Fruit fly (Drosophila melanogaster): ENCODE measurements around the gene CG11226.

CG11226 gene

dm6 chr3L:22847679-22848118, 10.8 kb downstream of the CG11226 start (continued):
- peak; percentile 54; the same call in 2 of the 3 replicates for TF ChIP-seq so (GFP tag; IDR thresholded peaks at IDR 0.05)
- TF ChIP-seq HmgZ (tag; optimal IDR thresholded peaks at IDR 0.05): peak; percentile 13
- peak; percentile 94 for TF ChIP-seq ato (GFP tag; IDR thresholded peaks at IDR 0.05; ENCODE audit: partially characterized antibody)
- TF ChIP-seq dimm (GFP tag; IDR thresholded peaks at IDR 0.05): no peak
- TF ChIP-seq CG31365 (tag; optimal IDR thresholded peaks at IDR 0.05): peak; percentile 22
- peak; percentile 33; the same call in 1 of the 2 replicates for TF ChIP-seq sob (GFP tag; IDR thresholded peaks at IDR 0.05)
- TF ChIP-seq zen2 (GFP tag; IDR thresholded peaks at IDR 0.05; ENCODE audit: partially characterized antibody): peak; percentile 89; the same call in 2 of the 3 replicates
- no peak for TF ChIP-seq cg (GFP tag; optimal IDR thresholded peaks at IDR 0.05)
- no peak for TF ChIP-seq CG8290 (GFP tag; optimal IDR thresholded peaks at IDR 0.05)
- TF ChIP-seq CG8290 (tag; optimal IDR thresholded peaks at IDR 0.05): peak in 1 of 2 experiments; percentile 31
- no peak for TF ChIP-seq CG12942 (GFP tag; optimal IDR thresholded peaks at IDR 0.05)
- TF ChIP-seq hbn (GFP tag; IDR thresholded peaks at IDR 0.05; ENCODE audit: partially characterized antibody): peak; percentile 62; the same call in 1 of the 2 replicates
- no peak for TF ChIP-seq CG11504 (tag; optimal IDR thresholded peaks at IDR 0.05)
- TF ChIP-seq CG7963 (GFP tag; IDR thresholded peaks at IDR 0.05; ENCODE audit: partially characterized antibody): peak; percentile 92
- no peak for TF ChIP-seq dan (GFP tag; IDR thresholded peaks at IDR 0.05)
- TF ChIP-seq cas (GFP tag; IDR thresholded peaks at IDR 0.05): 0 out of 2 replicates have a peak, but pooled peaks have one; percentile 15
- TF ChIP-seq CG2199 (GFP tag; IDR thresholded peaks at IDR 0.05): peak; percentile 22; the same call in 1 of the 3 replicates
- 0 out of 3 replicates have a peak, but pooled peaks have one; percentile 37 for TF ChIP-seq ken (GFP tag; IDR thresholded peaks at IDR 0.05)
- TF ChIP-seq CG32532 (GFP tag; IDR thresholded peaks at IDR 0.05): peak; percentile 37; the same call in 1 of the 2 replicates
- TF ChIP-seq exex (tag; optimal IDR thresholded peaks at IDR 0.05): peak; percentile 22
- 0 out of 2 replicates have a peak, but pooled peaks have one; percentile 11 for TF ChIP-seq Xrp1 (GFP tag; IDR thresholded peaks at IDR 0.05)
- peak; percentile 49 for TF ChIP-seq CG12769 (tag; optimal IDR thresholded peaks at IDR 0.05)
- TF ChIP-seq Bgb (GFP tag; IDR thresholded peaks at IDR 0.05; ENCODE audit: partially characterized antibody): peak; percentile 93
- TF ChIP-seq CG15514 (GFP tag; optimal IDR thresholded peaks at IDR 0.05): no peak
- TF ChIP-seq vnd (GFP tag; IDR thresholded peaks at IDR 0.05; ENCODE audit: partially characterized antibody): peak; percentile 84
- peak; percentile 68 for TF ChIP-seq nom (GFP tag; optimal IDR thresholded peaks at IDR 0.05)
- peak; percentile 10; the same call in 1 of the 2 replicates for TF ChIP-seq ttk (GFP tag; IDR thresholded peaks at IDR 0.05)
- TF ChIP-seq CG13123 (GFP tag; optimal IDR thresholded peaks at IDR 0.05): no peak
- TF ChIP-seq amos (GFP tag; IDR thresholded peaks at IDR 0.05; ENCODE audit: partially characterized antibody): peak; percentile 89
- TF ChIP-seq Med (GFP tag): peak; percentile 59
- TF ChIP-seq tna (GFP tag; IDR thresholded peaks at IDR 0.05; ENCODE audit: partially characterized antibody): peak; percentile 94
- TF ChIP-seq Opbp (GFP tag; IDR thresholded peaks at IDR 0.05; ENCODE audit: partially characterized antibody): peak; percentile 97
- TF ChIP-seq ci (GFP tag; IDR thresholded peaks at IDR 0.05): peak; percentile 21; the same call in 1 of the 3 replicates
- TF ChIP-seq sim (GFP tag; IDR thresholded peaks at IDR 0.05): 0 out of 2 replicates have a peak, but pooled peaks have one; percentile 29
- TF ChIP-seq CG34224 (GFP tag; IDR thresholded peaks at IDR 0.05; ENCODE audit: partially characterized antibody): peak; percentile 70; the same call in 2 of the 3 replicates

- peak; percentile 12 for TF ChIP-seq CG12769 (tag; optimal IDR thresholded peaks at IDR 0.05)
- 0 out of 3 replicates have a peak, but pooled peaks have one; percentile 65 for TF ChIP-seq CG2199 (GFP tag; IDR thresholded peaks at IDR 0.05)
- TF ChIP-seq Hr39 (optimal IDR thresholded peaks at IDR 0.05): no peak
- TF ChIP-seq CG12942 (GFP tag; optimal IDR thresholded peaks at IDR 0.05): no peak
- TF ChIP-seq CG2712 (tag; optimal IDR thresholded peaks at IDR 0.05): no peak
These were observed 12.1 kb downstream of the CG11226 start for dm6 chr3L:22848940-22849339.

All from whole organism, embryonic.